Worm (Caenorhabditis elegans) whole organism, early embryonic: ENCODE data around the gene mans-4.

Experiments
- B0310.2 ChIP-seq: sonication (generic microtip); optimal IDR thresholded peaks from 2 replicates; lab custom pipeline; 2016; ENCODE audit warnings: mild to moderate bottlenecking, missing genetic modification characterization, missing compliant biosample characterization
- F13C5.2 ChIP-seq: sonication (generic microtip); optimal IDR thresholded peaks from 2 replicates; lab custom pipeline; 2017; ENCODE audit warnings: mild to moderate bottlenecking, missing genetic modification characterization, inconsistent platforms, missing compliant biosample characterization
- ama-1 ChIP-seq: fragments of 150-350 bp; optimal IDR thresholded peaks from 2 replicates; lab custom pipeline; 2014
- ceh-13 ChIP-seq: fragments of 200-800 bp; sonication (Bioruptor generic); optimal IDR thresholded peaks from 2 replicates; lab custom pipeline; 2018; ENCODE audit warnings: mild to moderate bottlenecking, missing genetic modification characterization, missing compliant biosample characterization
- ceh-36 ChIP-seq: sonication (generic microtip); optimal IDR thresholded peaks from 2 replicates; lab custom pipeline; 2016; ENCODE audit warnings: missing genetic modification characterization, inconsistent platforms, missing compliant biosample characterization
- ets-7 ChIP-seq: sonication (generic microtip); optimal IDR thresholded peaks from 2 replicates; lab custom pipeline; 2016; ENCODE audit warnings: missing genotype, missing genetic modification characterization, missing compliant biosample characterization
- flt-1 ChIP-seq: fragments of 200-800 bp; sonication (Bioruptor generic); IDR thresholded peaks from 2 replicates; pipeline ENCODE4 v1.3.6; 2022; ENCODE audit warnings: missing genetic modification characterization, missing compliant biosample characterization
- hmbx-1 ChIP-seq: sonication (generic microtip); optimal IDR thresholded peaks from 2 replicates; lab custom pipeline; 2016; ENCODE audit warnings: mild to moderate bottlenecking, missing genetic modification characterization, missing compliant biosample characterization
- hnd-1 ChIP-seq: sonication (generic microtip); optimal IDR thresholded peaks from 2 replicates; lab custom pipeline; 2016; ENCODE audit warnings: missing genetic modification characterization, missing compliant biosample characterization
- scrt-1 ChIP-seq: fragments of 200-800 bp; sonication (Bioruptor generic); IDR thresholded peaks from 2 replicates; pipeline ENCODE4 v1.3.6; 2022; ENCODE audit warnings: missing genetic modification characterization, missing compliant biosample characterization
- sea-1 ChIP-seq: fragments of 200-800 bp; sonication (Bioruptor generic); conservative IDR thresholded peaks from 2 replicates; pipeline ENCODE4 v1.3.6; 2022; ENCODE audit warnings: missing genetic modification characterization, missing compliant biosample characterization
- tbx-37 ChIP-seq: fragments of 200-800 bp; sonication (Bioruptor generic); conservative IDR thresholded peaks from 2 replicates; pipeline ENCODE4 v1.3.6; 2022; ENCODE audit warnings: missing genetic modification reagents, missing genetic modification characterization, missing compliant biosample characterization
- tra-4 ChIP-seq: sonication (generic microtip); optimal IDR thresholded peaks from 2 replicates; lab custom pipeline; 2017; ENCODE audit warnings: missing genetic modification characterization, missing compliant biosample characterization

DNA sequence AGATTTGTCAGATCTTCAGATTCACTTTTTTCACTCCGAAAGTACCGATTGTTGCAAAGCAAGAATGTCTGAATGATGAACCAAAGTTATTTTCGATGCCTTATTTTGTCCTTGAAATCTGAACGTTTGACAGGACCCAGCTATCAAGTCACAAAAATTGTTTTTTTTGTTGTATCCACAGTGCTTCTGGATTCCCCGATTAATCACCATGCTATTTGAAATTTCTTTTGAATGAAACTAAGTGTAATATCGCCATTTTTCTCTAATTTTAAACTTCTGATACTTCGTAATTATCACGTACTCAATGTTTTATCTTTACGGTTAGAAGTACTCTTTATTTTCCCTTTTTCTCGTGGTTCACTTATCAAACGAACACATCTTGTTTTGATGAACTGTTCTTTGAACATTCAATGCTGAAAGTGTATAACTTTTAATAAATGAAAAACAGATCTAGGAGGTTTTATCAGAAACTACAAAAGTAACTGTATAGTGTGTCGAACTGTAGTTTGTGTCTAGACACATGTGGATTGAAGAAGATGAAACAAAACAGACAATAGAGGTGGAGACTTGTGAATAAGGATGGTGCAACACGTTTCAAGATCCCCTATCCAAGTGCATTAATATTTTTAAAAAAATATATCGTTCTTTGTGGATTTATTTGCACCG is 26.7 kb downstream of the mans-4 start:
- no peak for TF ChIP-seq sea-1 (GFP tag; lab: Robert Waterston, UW)
- TF ChIP-seq ama-1 (lab: Kevin White, UChicago): no peak
- TF ChIP-seq hnd-1 (tag; lab: Kevin White, UChicago): no peak
- no peak for TF ChIP-seq ceh-13 (GFP tag; lab: Kevin White, UChicago)
- TF ChIP-seq scrt-1 (GFP tag; lab: Robert Waterston, UW): no peak
- TF ChIP-seq B0310.2 (tag; lab: Kevin White, UChicago): no peak
- TF ChIP-seq F13C5.2 (tag; lab: Kevin White, UChicago): no peak
- TF ChIP-seq flt-1 (GFP tag; lab: Robert Waterston, UW): no peak
- no peak for TF ChIP-seq ets-7
- TF ChIP-seq ceh-36 (tag; lab: Kevin White, UChicago): no peak
- no peak for TF ChIP-seq tra-4 (tag; lab: Kevin White, UChicago)
- TF ChIP-seq hmbx-1 (tag; lab: Kevin White, UChicago): no peak
- TF ChIP-seq tbx-37 (GFP tag; lab: Robert Waterston, UW): no peak
